Fruit fly (Drosophila melanogaster) whole organism, embryonic: ENCODE data around the gene Rab9E.
A peak's percentile ranks its signal among the peaks of the same experiment; 100 is the strongest.

Experiments
- Bgb ChIP-seq: fragments of 200-800 bp; sonication (Bioruptor generic); IDR thresholded peaks from 2 replicates; pipeline ENCODE4 v1.3.6; 2022; ENCODE audit warnings: missing biosample characterization, missing genetic modification characterization; ENCODE audit not compliant: partially characterized antibody
- CG10543 ChIP-seq: fragments of 200-800 bp; sonication (Bioruptor generic); optimal IDR thresholded peaks from 3 replicates; lab custom pipeline; 2017; ENCODE audit warnings: missing biosample characterization, mild to moderate bottlenecking, missing genetic modification characterization, moderate library complexity
- CG11247 ChIP-seq: fragments of 200-800 bp; sonication (Bioruptor generic); IDR thresholded peaks from 2 replicates; pipeline ENCODE4 v1.3.6; 2022; ENCODE audit warnings: missing biosample characterization, missing genetic modification characterization
- CG11696 ChIP-seq: fragments of 200-800 bp; sonication (Bioruptor generic); IDR thresholded peaks from 2 replicates; pipeline ENCODE4 v1.3.6; 2022; ENCODE audit warnings: missing biosample characterization, missing genetic modification characterization
- CG13894 ChIP-seq: fragments of 200-800 bp; sonication (Bioruptor generic); optimal IDR thresholded peaks from 3 replicates; lab custom pipeline; 2018; ENCODE audit warnings: missing biosample characterization, mild to moderate bottlenecking, missing genetic modification characterization, moderate library complexity
- CG15479 ChIP-seq: fragments of 200-800 bp; sonication (Bioruptor generic); optimal IDR thresholded peaks from 3 replicates; lab custom pipeline; 2019; ENCODE audit warnings: missing biosample characterization, mild to moderate bottlenecking, missing genetic modification characterization, moderate library complexity
- CG15514 ChIP-seq: fragments of 200-800 bp; sonication (Bioruptor generic); optimal IDR thresholded peaks from 3 replicates; lab custom pipeline; 2017; ENCODE audit warnings: missing biosample characterization, missing genetic modification characterization, mild to moderate bottlenecking, moderate library complexity, missing genetic modification reagents
- CG1647 ChIP-seq: fragments of 200-800 bp; sonication (Bioruptor generic); optimal IDR thresholded peaks from 3 replicates; lab custom pipeline; 2016; ENCODE audit warnings: missing biosample characterization, missing genetic modification characterization
- CG17361 ChIP-seq: fragments of 200-800 bp; sonication (Bioruptor generic); IDR thresholded peaks from 3 replicates; pipeline ENCODE4 v1.3.6; 2022; ENCODE audit warnings: missing biosample characterization, missing genetic modification characterization
- CG18599 ChIP-seq: fragments of 200-800 bp; sonication (Bioruptor generic); optimal IDR thresholded peaks from 3 replicates; lab custom pipeline; 2017; ENCODE audit warnings: missing biosample characterization, missing genetic modification characterization, mild to moderate bottlenecking, moderate library complexity, missing genetic modification reagents
- CG4360 ChIP-seq: fragments of 200-800 bp; sonication (Bioruptor generic); IDR thresholded peaks from 2 replicates; pipeline ENCODE4 v1.3.6; 2022; ENCODE audit warnings: missing biosample characterization, missing genetic modification characterization
- Deaf1 ChIP-seq: fragments of 200-800 bp; optimal IDR thresholded peaks from 3 replicates; lab custom pipeline; 2019; ENCODE audit warnings: missing biosample characterization, mild to moderate bottlenecking, missing genetic modification characterization, moderate library complexity
- Ets65A ChIP-seq: fragments of 200-800 bp; sonication (Bioruptor generic); peaks from one replicate; lab custom pipeline; 2016; ENCODE audit warnings: missing biosample characterization, missing genetic modification characterization
- Hmr ChIP-seq: fragments of 200-800 bp; sonication (Bioruptor generic); optimal IDR thresholded peaks from 3 replicates; lab custom pipeline; 2017; ENCODE audit warnings: mild to moderate bottlenecking, missing biosample characterization, missing genetic modification reagents, missing genetic modification characterization
- Med ChIP-seq: fragments of 200-800 bp; sonication (Bioruptor generic); peaks from one replicate; lab custom pipeline; 2016; ENCODE audit warnings: missing biosample characterization, missing genetic modification characterization, mild to moderate bottlenecking, inconsistent platforms, moderate library complexity
- Myb ChIP-seq: fragments of 200-800 bp; sonication (Bioruptor generic); optimal IDR thresholded peaks from 2 replicates; lab custom pipeline; 2016; ENCODE audit warnings: missing biosample characterization, missing genetic modification characterization
- Neu2 ChIP-seq: fragments of 200-800 bp; sonication (Bioruptor generic); optimal IDR thresholded peaks from 3 replicates; lab custom pipeline; 2016; ENCODE audit warnings: missing biosample characterization, missing genetic modification characterization, borderline replicate concordance
- Trl ChIP-seq, 3 experiments: fragments of >200 bp in 2 of 3; fragments of 200-800 bp in 1 of 3; sonication (Bioruptor generic) in 1 of 3; optimal IDR thresholded peaks; 2 replicates in 1 of 3; 3 replicates in 2 of 3; lab custom pipeline; 2016 to 2017; ENCODE audit warnings: missing biosample characterization in 1 of 3, missing genetic modification characterization in 1 of 3
- abd-A ChIP-seq: fragments of 200-800 bp; sonication (Bioruptor generic); optimal IDR thresholded peaks from 3 replicates; lab custom pipeline; 2019; ENCODE audit warnings: missing biosample characterization, mild to moderate bottlenecking, missing genetic modification characterization, moderate library complexity
- aop ChIP-seq: fragments of 200-800 bp; sonication (Bioruptor generic); IDR thresholded peaks from 2 replicates; pipeline ENCODE4 v1.3.6; 2022; ENCODE audit warnings: missing biosample characterization, missing genetic modification characterization
- crol ChIP-seq: fragments of 200-800 bp; sonication (Bioruptor generic); IDR thresholded peaks from 2 replicates; pipeline ENCODE4 v1.3.6; 2022; ENCODE audit warnings: missing biosample characterization, missing genetic modification characterization
- ham ChIP-seq: fragments of 200-800 bp; sonication (Bioruptor generic); IDR thresholded peaks from 2 replicates; pipeline ENCODE4 v1.3.6; 2022; ENCODE audit warnings: missing biosample characterization, missing genetic modification characterization
- mld ChIP-seq: fragments of 200-800 bp; sonication (Bioruptor generic); IDR thresholded peaks from 3 replicates; pipeline ENCODE4 v1.3.6; 2022; ENCODE audit warnings: missing biosample characterization, missing genetic modification characterization; ENCODE audit not compliant: partially characterized antibody
- nmo ChIP-seq: fragments of 200-800 bp; sonication (Bioruptor generic); optimal IDR thresholded peaks from 2 replicates; lab custom pipeline; 2018; ENCODE audit warnings: missing biosample characterization, mild to moderate bottlenecking, missing genetic modification characterization, moderate library complexity
- oc ChIP-seq: fragments of 200-800 bp; sonication (Bioruptor generic); optimal IDR thresholded peaks from 2 replicates; lab custom pipeline; 2018; ENCODE audit warnings: missing biosample characterization, mild to moderate bottlenecking, missing genetic modification characterization, moderate library complexity

The Rab9E gene

DNA sequence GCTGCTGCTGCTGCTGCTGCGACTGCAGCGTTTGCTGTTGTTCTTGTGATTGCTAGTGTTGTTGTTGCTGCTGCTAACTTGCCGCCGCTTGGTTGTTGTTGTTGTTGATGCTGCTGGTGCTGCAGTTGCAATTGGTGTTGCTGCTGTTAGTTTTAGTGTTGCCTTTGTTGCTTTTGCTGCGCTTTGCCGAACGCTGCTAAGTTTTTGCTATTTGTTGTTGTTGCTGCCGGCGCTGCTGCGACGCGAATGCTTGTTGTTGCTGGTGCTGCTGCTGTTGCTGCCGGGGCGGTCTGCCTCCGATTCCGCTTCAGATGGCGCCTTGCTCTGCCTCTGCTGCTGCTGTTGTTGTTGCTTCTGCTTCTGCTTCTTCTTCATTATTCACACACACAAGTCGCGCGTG, 43.2 kb downstream of the Rab9E start:
- TF ChIP-seq Neu2 (GFP tag; lab: Kevin White, UChicago), result no peak
- no peak for TF ChIP-seq nmo (GFP tag; lab: Kevin White, UChicago)
- no peak for TF ChIP-seq CG17361
- no peak for TF ChIP-seq Myb (GFP tag; lab: Kevin White, UChicago)
- no peak for TF ChIP-seq CG1647 (GFP tag; lab: Kevin White, UChicago)
- peak; percentile 31; the same call in 1 of the 2 replicates for TF ChIP-seq CG4360 (GFP tag; lab: Robert Waterston, UW)
- TF ChIP-seq CG11247 (GFP tag; lab: Robert Waterston, UW), result no peak
- no peak for TF ChIP-seq aop (GFP tag; lab: Robert Waterston, UW)

DNA sequence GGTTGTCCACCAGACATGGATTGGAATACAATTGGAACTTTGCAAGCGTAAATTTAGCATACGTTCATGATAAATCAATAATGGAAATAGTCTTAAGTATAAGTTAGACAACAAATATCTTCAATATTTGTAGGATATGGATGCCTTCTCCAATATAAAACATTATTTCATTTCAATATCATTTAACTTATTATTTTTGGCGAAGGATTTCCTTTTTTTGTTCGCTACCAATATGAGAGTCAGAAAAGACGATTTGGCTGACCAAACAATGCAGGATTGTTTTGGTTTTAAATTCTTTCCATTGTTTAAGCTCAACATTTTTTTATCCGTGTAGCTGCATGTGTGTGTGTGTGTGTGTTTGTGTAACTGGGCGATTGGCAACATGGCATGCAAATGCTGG, 46.4 kb downstream of the Rab9E start:
- peak; percentile 47 for TF ChIP-seq Ets65A (GFP tag; lab: Kevin White, UChicago)
- peak; percentile 16 for TF ChIP-seq Med
- TF ChIP-seq Trl (optimal IDR thresholded peaks at IDR 0.05; lab: Kevin White, UChicago), result no peak
- TF ChIP-seq Trl (GFP tag; optimal IDR thresholded peaks at IDR 0.05; lab: Kevin White, UChicago), result no peak

DNA sequence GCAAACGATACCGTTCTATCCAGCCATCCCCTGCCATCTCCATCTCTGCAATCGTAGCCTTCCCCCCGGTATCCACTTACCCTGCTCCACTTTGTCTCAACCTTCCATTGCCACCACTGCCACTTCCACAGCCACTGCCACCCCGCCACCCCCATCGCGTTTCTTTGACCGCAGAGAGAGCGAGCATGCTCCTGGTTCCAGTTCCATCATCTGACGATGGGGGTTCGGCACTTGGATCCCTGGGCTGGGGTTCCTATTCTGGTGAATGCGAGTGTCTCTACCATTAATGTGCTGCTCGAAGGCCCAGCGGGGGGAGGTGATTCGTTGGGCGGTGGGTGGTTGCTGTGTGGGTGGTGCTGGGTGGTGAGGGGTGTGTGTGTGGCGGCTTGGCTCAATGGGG, 48.1 kb downstream of the Rab9E start:
- no peak for TF ChIP-seq oc (tag; lab: Kevin White, UChicago)
- TF ChIP-seq CG15479 (GFP tag; lab: Kevin White, UChicago), result no peak
- TF ChIP-seq CG13894 (tag; lab: Kevin White, UChicago), result peak; percentile 56
- TF ChIP-seq CG18599, result peak; percentile 25
- peak; percentile 9 for TF ChIP-seq Hmr (GFP tag; lab: Kevin White, UChicago)
- peak; percentile 97 for TF ChIP-seq CG15514 (GFP tag; lab: Kevin White, UChicago)
- no peak for TF ChIP-seq mld (GFP tag; lab: Robert Waterston, UW)
- peak; percentile 1 for TF ChIP-seq CG10543 (GFP tag; lab: Kevin White, UChicago)
- peak; percentile 29 for TF ChIP-seq Deaf1
- TF ChIP-seq Bgb (GFP tag; lab: Robert Waterston, UW), result 0 out of 2 replicates have a peak, but pooled peaks have one; percentile 14
- TF ChIP-seq ham (GFP tag; lab: Robert Waterston, UW), result no peak
- TF ChIP-seq Ets65A (GFP tag; lab: Kevin White, UChicago), result peak; percentile 58
- TF ChIP-seq crol (GFP tag; lab: Robert Waterston, UW), result peak; percentile 64
- peak; percentile 49; the same call in 1 of the 2 replicates for TF ChIP-seq CG11696 (GFP tag; lab: Robert Waterston, UW)
- TF ChIP-seq abd-A (tag; lab: Kevin White, UChicago), result peak; percentile 97
